Worm (Caenorhabditis elegans) whole organism, young adult: ENCODE measurements around the gene M01H9.4.

Source experiments
- B0019.2 ChIP-seq: fragments of 200-800 bp; sonication (Bioruptor generic); conservative IDR thresholded peaks from 2 replicates; pipeline ENCODE4 v1.3.6; 2022; ENCODE audit warnings: missing genetic modification reagents, missing genetic modification characterization, missing compliant biosample characterization
- B0035.1 ChIP-seq: sonication (generic microtip); optimal IDR thresholded peaks from 2 replicates; lab custom pipeline; 2016; ENCODE audit warnings: missing genetic modification characterization, mild to moderate bottlenecking, missing compliant biosample characterization, missing genotype, missing genetic modification reagents
- B0336.3 ChIP-seq: fragments of 200-800 bp; sonication (Bioruptor generic); IDR thresholded peaks from 2 replicates; pipeline ENCODE4 v1.3.6; 2022; ENCODE audit warnings: missing genetic modification characterization, missing compliant biosample characterization
- C06A6.2 ChIP-seq: fragments of 200-800 bp; sonication (Bioruptor generic); conservative IDR thresholded peaks from 2 replicates; pipeline ENCODE4 v1.3.6; 2022; ENCODE audit warnings: missing genetic modification characterization, missing compliant biosample characterization
- C17E4.6 ChIP-seq: fragments of 200-800 bp; sonication (Bioruptor generic); IDR thresholded peaks from 2 replicates; pipeline ENCODE4 v1.3.6; 2022; ENCODE audit warnings: missing genetic modification reagents, missing genetic modification characterization, missing compliant biosample characterization
- F57A8.1 ChIP-seq: fragments of 200-800 bp; sonication (Bioruptor generic); optimal IDR thresholded peaks from 2 replicates; lab custom pipeline; 2018; ENCODE audit warnings: mild to moderate bottlenecking, missing genetic modification characterization, moderate library complexity, missing compliant biosample characterization
- F57C9.4 ChIP-seq: sonication (generic microtip); optimal IDR thresholded peaks from 2 replicates; lab custom pipeline; 2017; ENCODE audit warnings: mild to moderate bottlenecking, missing genetic modification characterization, missing compliant biosample characterization
- K11D2.4 ChIP-seq: fragments of 200-800 bp; sonication (Bioruptor generic); IDR thresholded peaks from 2 replicates; pipeline ENCODE4 v1.3.6; 2022; ENCODE audit warnings: missing genetic modification reagents, missing genetic modification characterization, missing compliant biosample characterization
- T07F8.4 ChIP-seq: sonication (generic microtip); optimal IDR thresholded peaks from 2 replicates; lab custom pipeline; 2016; ENCODE audit warnings: mild to moderate bottlenecking, missing genetic modification characterization, moderate library complexity, missing compliant biosample characterization
- Y53G8AR.9 ChIP-seq: fragments of 200-800 bp; sonication (Bioruptor generic); conservative IDR thresholded peaks from 2 replicates; pipeline ENCODE4 v1.3.6; 2022; ENCODE audit warnings: missing genetic modification reagents, missing genetic modification characterization, missing compliant biosample characterization
- ZK185.1 ChIP-seq: sonication (generic microtip); optimal IDR thresholded peaks from 2 replicates; lab custom pipeline; 2016; ENCODE audit warnings: mild to moderate bottlenecking, missing genetic modification characterization, missing compliant biosample characterization; ENCODE audit not compliant: poor library complexity, severe bottlenecking
- ama-1 ChIP-seq, 3 experiments: fragments of 150-350 bp in 1 of 3; sonication (generic microtip) in 2 of 3; optimal IDR thresholded peaks; 2 replicates each; lab custom pipeline; 2014 to 2018; ENCODE audit warnings: missing biosample characterization in 2 of 3, missing genetic modification characterization in 2 of 3, missing genetic modification reagents in 2 of 3
- atf-7 ChIP-seq: sonication (generic microtip); optimal IDR thresholded peaks from 2 replicates; lab custom pipeline; 2017; ENCODE audit warnings: mild to moderate bottlenecking, missing genetic modification characterization, missing compliant biosample characterization
- bed-1 ChIP-seq: fragments of 200-800 bp; sonication (Bioruptor generic); IDR thresholded peaks from 2 replicates; pipeline ENCODE4 v1.3.6; 2022; ENCODE audit warnings: missing genetic modification reagents, missing genetic modification characterization, missing compliant biosample characterization
- ccch-3 ChIP-seq: fragments of 200-800 bp; sonication (Bioruptor generic); optimal IDR thresholded peaks from 2 replicates; lab custom pipeline; 2018; ENCODE audit warnings: mild to moderate bottlenecking, missing genetic modification characterization, missing compliant biosample characterization
- cebp-1 ChIP-seq, 2 experiments: fragments of 200-800 bp in 1 of 2; sonication (Bioruptor generic) in 1 of 2; sonication (generic microtip) in 1 of 2; IDR thresholded peaks in 1 of 2; optimal IDR thresholded peaks in 1 of 2; 2 replicates each; pipeline versions ENCODE4 v1.3.6 to Lab custom; 2017 to 2022; ENCODE audit warnings: missing compliant biosample characterization in 2 of 2, missing genetic modification characterization in 2 of 2, mild to moderate bottlenecking in 1 of 2, missing genetic modification reagents in 1 of 2, moderate library complexity in 1 of 2
- ceh-100 ChIP-seq: fragments of 200-800 bp; sonication (Bioruptor generic); IDR thresholded peaks from 2 replicates; pipeline ENCODE4 v1.3.6; 2022; ENCODE audit warnings: missing genetic modification reagents, missing genetic modification characterization, missing compliant biosample characterization
- ceh-79 ChIP-seq: sonication (generic microtip); optimal IDR thresholded peaks from 2 replicates; lab custom pipeline; 2017; ENCODE audit warnings: mild to moderate bottlenecking, missing genetic modification characterization, missing compliant biosample characterization
- ceh-91 ChIP-seq: fragments of 200-800 bp; sonication (Bioruptor generic); IDR thresholded peaks from 2 replicates; pipeline ENCODE4 v1.3.6; 2022; ENCODE audit warnings: missing genetic modification reagents, missing genetic modification characterization, missing compliant biosample characterization
- die-1 ChIP-seq: sonication (generic microtip); optimal IDR thresholded peaks from 2 replicates; lab custom pipeline; 2016; ENCODE audit warnings: missing genotype, mild to moderate bottlenecking, missing genetic modification characterization, missing compliant biosample characterization
- dpff-1 ChIP-seq: sonication (generic microtip); optimal IDR thresholded peaks from 2 replicates; lab custom pipeline; 2017; ENCODE audit warnings: mild to moderate bottlenecking, missing genetic modification characterization, missing compliant biosample characterization
- dpl-1 ChIP-seq: fragments of 150-350 bp; optimal IDR thresholded peaks from 2 replicates; lab custom pipeline; 2014; ENCODE audit warnings: missing biosample characterization, missing genetic modification reagents, missing genetic modification characterization
- egl-44 ChIP-seq: fragments of 200-800 bp; sonication (Bioruptor generic); IDR thresholded peaks from 2 replicates; pipeline ENCODE4 v1.3.6; 2022; ENCODE audit warnings: missing genetic modification reagents, missing genetic modification characterization, missing compliant biosample characterization
- fkh-3 ChIP-seq: sonication (generic microtip); optimal IDR thresholded peaks from 2 replicates; lab custom pipeline; 2016; ENCODE audit warnings: mild to moderate bottlenecking, missing genetic modification characterization, missing compliant biosample characterization
- gei-17 ChIP-seq: fragments of 200-800 bp; sonication (Bioruptor generic); optimal IDR thresholded peaks from 2 replicates; lab custom pipeline; 2018; ENCODE audit warnings: mild to moderate bottlenecking, missing genetic modification characterization, missing compliant biosample characterization
- him-1 ChIP-seq: sonication (generic microtip); optimal IDR thresholded peaks from 2 replicates; lab custom pipeline; 2016; ENCODE audit warnings: missing genotype, missing genetic modification reagents, missing genetic modification characterization, missing compliant biosample characterization
- hlh-12 ChIP-seq: sonication (generic microtip); optimal IDR thresholded peaks from 2 replicates; lab custom pipeline; 2016; ENCODE audit warnings: missing genetic modification characterization, missing compliant biosample characterization
- hmg-1.2 ChIP-seq: fragments of 200-800 bp; sonication (Bioruptor generic); IDR thresholded peaks from 2 replicates; pipeline ENCODE4 v1.3.6; 2022; ENCODE audit warnings: missing genetic modification reagents, missing genetic modification characterization, missing compliant biosample characterization
- let-526 ChIP-seq: fragments of 200-800 bp; sonication (Bioruptor generic); IDR thresholded peaks from 2 replicates; pipeline ENCODE4 v1.3.6; 2022; ENCODE audit warnings: missing genetic modification reagents, missing genetic modification characterization, missing compliant biosample characterization
- lin-26 ChIP-seq: fragments of 200-800 bp; sonication (Bioruptor generic); IDR thresholded peaks from 2 replicates; pipeline ENCODE4 v1.3.6; 2022; ENCODE audit warnings: missing genetic modification reagents, missing genetic modification characterization, missing compliant biosample characterization
- lin-40 ChIP-seq: sonication (generic microtip); optimal IDR thresholded peaks from 2 replicates; lab custom pipeline; 2016; ENCODE audit warnings: missing genetic modification characterization, mild to moderate bottlenecking, missing compliant biosample characterization, missing genotype, missing genetic modification reagents
- lin-54 ChIP-seq: fragments of 200-800 bp; sonication (Bioruptor generic); optimal IDR thresholded peaks from 2 replicates; lab custom pipeline; 2018; ENCODE audit warnings: mild to moderate bottlenecking, missing genetic modification characterization, missing compliant biosample characterization
- lir-1 ChIP-seq: fragments of 200-800 bp; sonication (Bioruptor generic); conservative IDR thresholded peaks from 2 replicates; pipeline ENCODE4 v1.3.6; 2022; ENCODE audit warnings: missing genetic modification reagents, missing genetic modification characterization, missing compliant biosample characterization
- lsl-1 ChIP-seq: fragments of 200-800 bp; sonication (Bioruptor generic); optimal IDR thresholded peaks from 2 replicates; lab custom pipeline; 2018; ENCODE audit warnings: mild to moderate bottlenecking, missing genetic modification characterization, moderate library complexity, missing compliant biosample characterization
- madf-3 ChIP-seq: fragments of 200-800 bp; sonication (Bioruptor generic); IDR thresholded peaks from 2 replicates; pipeline ENCODE4 v1.3.6; 2022; ENCODE audit warnings: missing genetic modification reagents, missing genetic modification characterization, missing compliant biosample characterization
- nfyb-1 ChIP-seq: fragments of 200-800 bp; sonication (Bioruptor generic); IDR thresholded peaks from 2 replicates; pipeline ENCODE4 v1.3.6; 2022; ENCODE audit warnings: missing genetic modification reagents, missing genetic modification characterization, missing compliant biosample characterization
- nhr-90 ChIP-seq: sonication (generic microtip); optimal IDR thresholded peaks from 2 replicates; lab custom pipeline; 2016; ENCODE audit warnings: missing genotype, mild to moderate bottlenecking, missing genetic modification characterization, missing compliant biosample characterization
- pbrm-1 ChIP-seq: fragments of 200-800 bp; sonication (Bioruptor generic); IDR thresholded peaks from 2 replicates; pipeline ENCODE4 v1.3.6; 2022; ENCODE audit warnings: missing genetic modification reagents, missing genetic modification characterization, missing compliant biosample characterization
- rcor-1 ChIP-seq: fragments of 200-800 bp; sonication (Bioruptor generic); IDR thresholded peaks from 2 replicates; pipeline ENCODE4 v1.3.6; 2022; ENCODE audit warnings: missing genetic modification reagents, missing genetic modification characterization, missing compliant biosample characterization
- snpc-1.1 ChIP-seq: sonication (generic microtip); optimal IDR thresholded peaks from 2 replicates; lab custom pipeline; 2017; ENCODE audit warnings: missing genetic modification characterization, mild to moderate bottlenecking, missing compliant biosample characterization, antibody characterized with exemption, moderate library complexity, missing genotype, missing genetic modification reagents; ENCODE audit not compliant: insufficient read depth
- sptf-2 ChIP-seq: fragments of 200-800 bp; sonication (Bioruptor generic); optimal IDR thresholded peaks from 2 replicates; lab custom pipeline; 2018; ENCODE audit warnings: mild to moderate bottlenecking, missing genetic modification characterization, missing compliant biosample characterization
- tbp1 ChIP-seq: fragments of 200-800 bp; sonication (Bioruptor generic); optimal IDR thresholded peaks from 2 replicates; lab custom pipeline; 2018; ENCODE audit warnings: mild to moderate bottlenecking, missing genetic modification characterization, missing compliant biosample characterization
- tlf-1 ChIP-seq: fragments of 200-800 bp; sonication (Bioruptor generic); optimal IDR thresholded peaks from 2 replicates; lab custom pipeline; 2018; ENCODE audit warnings: mild to moderate bottlenecking, missing genetic modification characterization, missing compliant biosample characterization
- unc-62 ChIP-seq: fragments of 150-350 bp; optimal IDR thresholded peaks from 2 replicates; lab custom pipeline; 2014; ENCODE audit warnings: missing biosample characterization, missing genetic modification reagents, missing genetic modification characterization
- ztf-26 ChIP-seq: sonication (generic microtip); optimal IDR thresholded peaks from 2 replicates; lab custom pipeline; 2017; ENCODE audit warnings: missing genetic modification characterization, missing compliant biosample characterization
- ztf-6 ChIP-seq: fragments of 200-800 bp; sonication (Bioruptor generic); IDR thresholded peaks from 2 replicates; pipeline ENCODE4 v1.3.6; 2022; ENCODE audit warnings: missing genetic modification reagents, missing genetic modification characterization, missing compliant biosample characterization

Gene M01H9.4

ce11 chrIV:4468046-4468727, 14.5 kb downstream of the M01H9.4 start (continued):
- TF ChIP-seq lin-26 (GFP tag; lab: Robert Waterston, UW) (no peak; the same call in 1 of the 2 replicates), B0035.1 (peak; percentile 82), let-526 (GFP tag; lab: Robert Waterston, UW) (no peak), F57A8.1 (GFP tag; lab: Kevin White, UChicago) (no peak), ceh-100 (GFP tag; lab: Robert Waterston, UW) (no peak), dpff-1 (tag; lab: Kevin White, UChicago) (peak; percentile 62), ZK185.1 (tag; lab: Kevin White, UChicago) (peak; percentile 53), madf-3 (GFP tag; lab: Robert Waterston, UW) (peak; percentile 63; the same call in 1 of the 2 replicates), C17E4.6 (GFP tag; lab: Robert Waterston, UW) (no peak), ztf-26 (peak; percentile 82), him-1 (peak; percentile 48), tlf-1 (peak; percentile 69), dpl-1 (GFP tag; lab: Kevin White, UChicago) (no peak), ceh-79 (tag; lab: Kevin White, UChicago) (peak; percentile 86), Y53G8AR.9 (GFP tag; lab: Robert Waterston, UW) (peak; percentile 75), lin-54 (GFP tag; lab: Kevin White, UChicago) (peak; percentile 54), lin-40 (tag; lab: Kevin White, UChicago) (peak; percentile 65), bed-1 (GFP tag; lab: Robert Waterston, UW) (0 out of 2 replicates have a peak, but pooled peaks have one; percentile 3), nfyb-1 (0 out of 2 replicates have a peak, but pooled peaks have one; percentile 21), sptf-2 (GFP tag; lab: Kevin White, UChicago) (no peak), snpc-1.1 (tag; lab: Kevin White, UChicago) (peak; percentile 18), atf-7 (tag; lab: Kevin White, UChicago) (peak; percentile 31), fkh-3 (tag; lab: Kevin White, UChicago) (no peak), egl-44 (GFP tag; lab: Robert Waterston, UW) (no peak), hmg-1.2 (peak; percentile 14; the same call in 1 of the 2 replicates), F57C9.4 (tag; lab: Kevin White, UChicago) (peak; percentile 24), cebp-1 (GFP tag; IDR thresholded peaks at IDR 0.05; lab: Robert Waterston, UW) (peak; percentile 42; the same call in 1 of the 2 replicates), cebp-1 (tag; optimal IDR thresholded peaks at IDR 0.05; lab: Kevin White, UChicago) (peak; percentile 81), lir-1 (GFP tag; lab: Robert Waterston, UW) (no peak), B0019.2 (GFP tag; lab: Robert Waterston, UW) (0 out of 2 replicates have a peak, but pooled peaks have one; percentile 29), ama-1 (optimal IDR thresholded peaks at IDR 0.05; lab: Kevin White, UChicago) (peak; percentile 98), ama-1 (GFP tag; optimal IDR thresholded peaks at IDR 0.05; lab: Kevin White, UChicago) (peak in 1 of 2 experiments; percentile 13), B0336.3 (GFP tag; lab: Robert Waterston, UW) (peak; percentile 85), rcor-1 (GFP tag; lab: Robert Waterston, UW) (peak; percentile 12; the same call in 1 of the 2 replicates), lsl-1 (GFP tag; lab: Kevin White, UChicago) (peak; percentile 92), nhr-90 (tag; lab: Kevin White, UChicago) (peak; percentile 65), gei-17 (GFP tag; lab: Kevin White, UChicago) (no peak), die-1 (peak; percentile 1), T07F8.4 (tag; lab: Kevin White, UChicago) (no peak), ccch-3 (GFP tag; lab: Kevin White, UChicago) (no peak), unc-62 (no peak), K11D2.4 (GFP tag; lab: Robert Waterston, UW) (peak; percentile 41; the same call in 1 of the 2 replicates), hlh-12 (tag; lab: Kevin White, UChicago) (no peak), ceh-91 (peak; percentile 57), ztf-6 (no peak; the same call in 1 of the 2 replicates), pbrm-1 (no peak; the same call in 1 of the 2 replicates), tbp1 (GFP tag; lab: Kevin White, UChicago) (peak; percentile 60), C06A6.2 (GFP tag; lab: Robert Waterston, UW) (0 out of 2 replicates have a peak, but pooled peaks have one; percentile 21)
